Fruit fly (Drosophila melanogaster): ENCODE measurements around the gene cact.

The cact gene

DNA sequence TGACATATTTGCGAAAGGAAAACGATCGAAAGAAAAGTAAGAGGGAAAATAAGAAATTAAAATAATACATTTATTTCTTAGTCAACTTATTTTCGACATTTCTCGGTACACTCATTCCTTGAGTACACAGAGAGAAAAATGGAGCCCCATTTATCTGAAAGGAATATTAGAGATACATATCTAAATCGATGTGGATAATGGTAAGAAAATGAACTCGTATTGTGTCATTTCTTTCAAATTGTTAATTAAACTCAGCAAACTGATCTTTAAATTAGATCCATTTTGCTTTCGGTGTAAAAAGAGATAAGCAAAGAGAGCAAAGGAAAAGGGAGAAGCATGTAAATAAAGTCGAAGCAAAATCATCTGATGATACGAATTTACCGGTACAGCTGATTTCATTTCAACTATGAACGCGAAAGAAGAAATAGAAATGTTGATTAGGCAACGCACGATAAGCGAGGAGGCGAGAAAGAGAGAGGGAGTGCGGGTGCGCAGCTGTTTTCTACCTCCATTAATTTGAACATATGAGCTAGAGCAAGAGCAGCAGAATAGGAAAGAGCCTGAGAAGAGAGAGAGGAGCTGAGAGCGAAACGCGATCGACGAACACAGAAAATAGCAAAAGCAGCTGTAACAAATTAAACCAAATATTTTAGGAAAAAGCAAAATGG, 40.2 kb downstream of the cact start (continued):
- TF ChIP-seq CG2116 (GFP tag; optimal IDR thresholded peaks at IDR 0.05), result peak; percentile 36
- peak; percentile 60 for TF ChIP-seq sima (GFP tag; optimal IDR thresholded peaks at IDR 0.05)
- TF ChIP-seq CG32772 (GFP tag; IDR thresholded peaks at IDR 0.05), result no peak
- peak; percentile 86 to 97 for TF ChIP-seq Pdp1 (GFP tag; optimal IDR thresholded peaks at IDR 0.05)
- peak; percentile 93 for TF ChIP-seq CG2712 (tag; optimal IDR thresholded peaks at IDR 0.05)
- peak; percentile 73 for TF ChIP-seq emc (GFP tag; optimal IDR thresholded peaks at IDR 0.05)
- peak; percentile 91 for TF ChIP-seq Oli (tag; optimal IDR thresholded peaks at IDR 0.05)
- peak; percentile 81 for TF ChIP-seq Atf-2 (GFP tag; optimal IDR thresholded peaks at IDR 0.05)
- TF ChIP-seq CG17612 (GFP tag; IDR thresholded peaks at IDR 0.05), result no peak
- peak; percentile 78 for TF ChIP-seq CG8089 (GFP tag; optimal IDR thresholded peaks at IDR 0.05)
- TF ChIP-seq kay (GFP tag; optimal IDR thresholded peaks at IDR 0.05), result peak; percentile 83
- peak; percentile 68 for TF ChIP-seq kah (GFP tag; optimal IDR thresholded peaks at IDR 0.05)
- TF ChIP-seq crol (GFP tag; IDR thresholded peaks at IDR 0.05), result no peak
- no peak for TF ChIP-seq Adf1 (GFP tag; IDR thresholded peaks at IDR 0.05)
- peak; percentile 88 for TF ChIP-seq NfI (GFP tag; optimal IDR thresholded peaks at IDR 0.05)
- TF ChIP-seq CG4328 (GFP tag; optimal IDR thresholded peaks at IDR 0.05), result no peak
- no peak for TF ChIP-seq amos (GFP tag; IDR thresholded peaks at IDR 0.05; ENCODE audit: partially characterized antibody)
- no peak for TF ChIP-seq D (optimal IDR thresholded peaks at IDR 0.05)
- peak; percentile 81 for TF ChIP-seq D (GFP tag; optimal IDR thresholded peaks at IDR 0.05)
- peak; percentile 77 for TF ChIP-seq CG12104 (GFP tag; optimal IDR thresholded peaks at IDR 0.05)
- TF ChIP-seq gro (GFP tag; optimal IDR thresholded peaks at IDR 0.05), result peak; percentile 86
- peak; percentile 48 for TF ChIP-seq mirr (GFP tag; optimal IDR thresholded peaks at IDR 0.05)
- peak; percentile 91 for TF ChIP-seq mam (GFP tag; optimal IDR thresholded peaks at IDR 0.05)
- TF ChIP-seq gsb-n (tag; optimal IDR thresholded peaks at IDR 0.05), result peak; percentile 80
- TF ChIP-seq CG11093 (GFP tag; IDR thresholded peaks at IDR 0.05), result peak; percentile 80
- peak; percentile 79 for TF ChIP-seq D19A (tag; optimal IDR thresholded peaks at IDR 0.05)
- TF ChIP-seq CG7963 (GFP tag; IDR thresholded peaks at IDR 0.05; ENCODE audit: partially characterized antibody), result no peak
- peak; percentile 22 for TF ChIP-seq Hmx (GFP tag; optimal IDR thresholded peaks at IDR 0.05)
- peak in 1 of 3 experiments; percentile 80 for TF ChIP-seq lola (GFP tag; optimal IDR thresholded peaks at IDR 0.05)
- TF ChIP-seq gem (tag; optimal IDR thresholded peaks at IDR 0.05), result peak; percentile 95
- TF ChIP-seq tin (GFP tag; optimal IDR thresholded peaks at IDR 0.05), result peak; percentile 77
- peak; percentile 56 for TF ChIP-seq sug (tag; optimal IDR thresholded peaks at IDR 0.05)
- peak; percentile 74 for TF ChIP-seq CHES-1-like (GFP tag; optimal IDR thresholded peaks at IDR 0.05)
- TF ChIP-seq CG9817 (tag; optimal IDR thresholded peaks at IDR 0.05), result peak; percentile 82
- TF ChIP-seq CG17802 (tag; optimal IDR thresholded peaks at IDR 0.05), result peak; percentile 76

DNA sequence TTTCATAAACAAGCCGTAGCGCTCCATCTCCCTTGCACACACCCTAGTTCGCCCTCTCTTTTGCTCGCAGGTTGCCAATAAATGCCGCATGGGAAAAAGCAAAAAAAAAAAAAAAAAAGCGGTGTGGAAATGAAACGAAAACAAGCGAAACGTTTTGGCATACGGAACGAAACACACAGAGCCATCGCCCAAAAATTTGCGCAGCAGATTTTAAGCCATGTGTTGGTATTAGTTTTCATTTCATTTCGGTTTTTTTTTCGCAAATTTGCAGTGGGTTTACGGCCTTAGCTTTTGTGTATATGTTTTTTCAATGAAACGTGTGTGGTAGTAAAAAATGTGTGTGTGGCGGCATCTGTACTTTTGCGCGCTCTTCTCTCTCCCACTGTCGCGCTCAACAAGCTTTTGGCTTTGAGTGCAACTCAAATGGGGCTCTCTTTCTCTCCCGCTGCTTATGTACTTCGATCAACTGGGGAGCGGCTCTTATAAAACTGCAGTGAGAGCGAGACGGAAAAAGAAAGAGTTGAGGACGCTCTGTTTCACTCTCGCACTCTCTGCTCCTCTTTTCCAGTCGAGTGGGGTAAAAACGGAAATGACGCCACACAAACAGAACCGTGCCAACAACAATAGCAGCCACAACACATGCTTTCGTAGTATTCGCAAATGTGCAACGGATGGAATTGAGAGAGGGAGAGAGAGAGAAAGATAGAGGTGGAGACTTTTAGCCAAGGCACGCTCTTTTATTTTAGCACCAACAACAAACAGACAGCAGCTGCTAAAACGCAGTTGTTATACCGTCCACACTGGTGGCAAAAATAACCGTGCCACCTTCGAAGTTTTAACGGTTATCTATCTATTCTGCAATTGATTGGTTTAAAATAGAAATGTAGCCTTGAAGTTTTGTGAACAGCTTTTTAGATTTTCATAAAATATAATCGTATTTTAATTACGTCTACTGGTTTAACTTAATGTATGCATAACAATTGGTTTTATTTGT, 41.4 kb downstream of the cact start:
- TF ChIP-seq CG12744 (GFP tag; optimal IDR thresholded peaks at IDR 0.05) (peak; percentile 13), CG7963 (GFP tag; IDR thresholded peaks at IDR 0.05; ENCODE audit: partially characterized antibody) (no peak), Xbp1 (GFP tag; optimal IDR thresholded peaks at IDR 0.05) (peak; percentile 36), Rx (GFP tag; IDR thresholded peaks at IDR 0.05) (no peak), CG18476 (GFP tag; optimal IDR thresholded peaks at IDR 0.05) (peak; percentile 25), peb (GFP tag; IDR thresholded peaks at IDR 0.05) (no peak), tgo (GFP tag; IDR thresholded peaks at IDR 0.05) (no peak), mam (GFP tag; optimal IDR thresholded peaks at IDR 0.05) (peak; percentile 50), Lhr (GFP tag; optimal IDR thresholded peaks at IDR 0.05) (no peak), exex (tag; optimal IDR thresholded peaks at IDR 0.05) (peak; percentile 51), sens (GFP tag) (peak; percentile 94), ERR (GFP tag; optimal IDR thresholded peaks at IDR 0.05) (no peak), sob (GFP tag; IDR thresholded peaks at IDR 0.05) (no peak), Neu2 (GFP tag; optimal IDR thresholded peaks at IDR 0.05; ENCODE audit: borderline replicate concordance) (no peak), CG10431 (GFP tag; optimal IDR thresholded peaks at IDR 0.05) (no peak), CG14441 (GFP tag; IDR thresholded peaks at IDR 0.05) (no peak)

Measured in whole organism, embryonic.